Fruit fly (Drosophila melanogaster) whole organism, embryonic: Measurements from ENCODE around the gene AIMP2.
A peak's percentile ranks its signal among the peaks of the same experiment; 100 is the strongest.

Experiments used
- ATbp ChIP-seq: fragments of 200-800 bp; sonication (Bioruptor generic); optimal IDR thresholded peaks from 2 replicates; lab custom pipeline; 2017; ENCODE audit warnings: missing biosample characterization, mild to moderate bottlenecking, missing genetic modification characterization, missing genetic modification reagents
- Asciz ChIP-seq: fragments of 200-800 bp; sonication (Bioruptor generic); optimal IDR thresholded peaks from 2 replicates; lab custom pipeline; 2017; ENCODE audit warnings: missing biosample characterization, mild to moderate bottlenecking, missing genetic modification characterization, missing genetic modification reagents
- Bdp1 ChIP-seq: fragments of 200-800 bp; sonication (Bioruptor generic); optimal IDR thresholded peaks from 3 replicates; lab custom pipeline; 2016; ENCODE audit warnings: missing biosample characterization, missing genetic modification characterization
- CG10267 ChIP-seq: fragments of 200-800 bp; sonication (Bioruptor generic); optimal IDR thresholded peaks from 2 replicates; lab custom pipeline; 2018; ENCODE audit warnings: missing biosample characterization, mild to moderate bottlenecking, missing genetic modification characterization, moderate library complexity
- CG10543 ChIP-seq: fragments of 200-800 bp; sonication (Bioruptor generic); optimal IDR thresholded peaks from 3 replicates; lab custom pipeline; 2017; ENCODE audit warnings: missing biosample characterization, mild to moderate bottlenecking, missing genetic modification characterization, moderate library complexity
- CG10654 ChIP-seq: fragments of 200-800 bp; sonication (Bioruptor generic); optimal IDR thresholded peaks from 2 replicates; lab custom pipeline; 2016; ENCODE audit warnings: missing biosample characterization, missing genetic modification characterization
- CG11504 ChIP-seq: fragments of 200-800 bp; sonication (Bioruptor generic); optimal IDR thresholded peaks from 3 replicates; lab custom pipeline; 2019; ENCODE audit warnings: missing biosample characterization, mild to moderate bottlenecking, missing genetic modification characterization, moderate library complexity
- CG11696 ChIP-seq: fragments of 200-800 bp; sonication (Bioruptor generic); IDR thresholded peaks from 2 replicates; pipeline ENCODE4 v1.3.6; 2022; ENCODE audit warnings: missing biosample characterization, missing genetic modification characterization
- CG12299 ChIP-seq: fragments of 200-800 bp; sonication (Bioruptor generic); optimal IDR thresholded peaks from 2 replicates; lab custom pipeline; 2018; ENCODE audit warnings: missing biosample characterization, mild to moderate bottlenecking, missing genetic modification characterization
- CG14710 ChIP-seq: fragments of 200-800 bp; sonication (Bioruptor generic); optimal IDR thresholded peaks from 3 replicates; lab custom pipeline; 2019; ENCODE audit warnings: missing biosample characterization, mild to moderate bottlenecking, missing genetic modification characterization, moderate library complexity
- CG1529 ChIP-seq: fragments of 200-800 bp; sonication (Bioruptor generic); optimal IDR thresholded peaks from 3 replicates; lab custom pipeline; 2018; ENCODE audit warnings: missing biosample characterization, missing genetic modification characterization
- CG15479 ChIP-seq: fragments of 200-800 bp; sonication (Bioruptor generic); optimal IDR thresholded peaks from 3 replicates; lab custom pipeline; 2019; ENCODE audit warnings: missing biosample characterization, mild to moderate bottlenecking, missing genetic modification characterization, moderate library complexity
- CG15601 ChIP-seq: fragments of 200-800 bp; sonication (Bioruptor generic); optimal IDR thresholded peaks from 3 replicates; lab custom pipeline; 2019; ENCODE audit warnings: missing biosample characterization, mild to moderate bottlenecking, missing genetic modification characterization, moderate library complexity
- CG17186 ChIP-seq: fragments of 200-800 bp; sonication (Bioruptor generic); optimal IDR thresholded peaks from 3 replicates; lab custom pipeline; 2017; ENCODE audit warnings: missing biosample characterization, missing genetic modification reagents, missing genetic modification characterization
- CG17829 ChIP-seq: fragments of 200-800 bp; optimal IDR thresholded peaks from 2 replicates; lab custom pipeline; 2019; ENCODE audit warnings: missing biosample characterization, mild to moderate bottlenecking, missing genetic modification characterization, moderate library complexity
- CG18011 ChIP-seq: fragments of 200-800 bp; sonication (Bioruptor generic); optimal IDR thresholded peaks from 2 replicates; lab custom pipeline; 2017; ENCODE audit warnings: missing biosample characterization, missing genetic modification characterization, mild to moderate bottlenecking, moderate library complexity, missing genotype
- CG18262 ChIP-seq: fragments of 200-800 bp; optimal IDR thresholded peaks from 3 replicates; lab custom pipeline; 2019; ENCODE audit warnings: missing biosample characterization, mild to moderate bottlenecking, missing genetic modification characterization, moderate library complexity
- CG43689 ChIP-seq: fragments of 200-800 bp; sonication (Bioruptor generic); IDR thresholded peaks from 2 replicates; pipeline ENCODE4 v1.3.6; 2022; ENCODE audit warnings: missing biosample characterization, missing genetic modification characterization
- CG5245 ChIP-seq: fragments of 200-800 bp; sonication (Bioruptor generic); optimal IDR thresholded peaks from 3 replicates; lab custom pipeline; 2016; ENCODE audit warnings: missing biosample characterization, missing genetic modification characterization
- CG6689 ChIP-seq: fragments of 200-800 bp; sonication (Bioruptor generic); IDR thresholded peaks from 2 replicates; pipeline ENCODE4 v1.3.6; 2022; ENCODE audit warnings: missing biosample characterization, missing genetic modification characterization
- CG7556 ChIP-seq: fragments of 200-800 bp; sonication (Bioruptor generic); optimal IDR thresholded peaks from 2 replicates; lab custom pipeline; 2017; ENCODE audit warnings: missing biosample characterization, mild to moderate bottlenecking, missing genetic modification characterization
- CG9437 ChIP-seq: fragments of 200-800 bp; sonication (Bioruptor generic); optimal IDR thresholded peaks from 2 replicates; lab custom pipeline; 2018; ENCODE audit warnings: missing biosample characterization, mild to moderate bottlenecking, missing genetic modification characterization
- D19B ChIP-seq: fragments of 200-800 bp; sonication (Bioruptor generic); optimal IDR thresholded peaks from 2 replicates; lab custom pipeline; 2017; ENCODE audit warnings: missing biosample characterization, mild to moderate bottlenecking, missing genetic modification characterization
- Dfd ChIP-seq, 2 experiments: fragments of >200 bp; optimal IDR thresholded peaks; 2 replicates each; lab custom pipeline; 2017; ENCODE audit warnings: missing biosample characterization in 2 of 2, missing genetic modification characterization in 2 of 2
- ERR ChIP-seq: fragments of 200-800 bp; sonication (Bioruptor generic); optimal IDR thresholded peaks from 2 replicates; lab custom pipeline; 2016; ENCODE audit warnings: missing biosample characterization, missing genetic modification characterization
- Fer1 ChIP-seq: fragments of 200-800 bp; sonication (Bioruptor generic); optimal IDR thresholded peaks from 2 replicates; lab custom pipeline; 2017; ENCODE audit warnings: missing biosample characterization, mild to moderate bottlenecking, missing genetic modification characterization
- H15 ChIP-seq: fragments of 200-800 bp; sonication (Bioruptor generic); IDR thresholded peaks from 3 replicates; pipeline ENCODE4 v1.3.6; 2022; ENCODE audit warnings: missing biosample characterization, missing genetic modification characterization
- H2.0 ChIP-seq: fragments of 200-800 bp; sonication (Bioruptor generic); IDR thresholded peaks from 2 replicates; pipeline ENCODE4 v1.3.6; 2022; ENCODE audit warnings: missing biosample characterization, missing genetic modification characterization
- Hey ChIP-seq: fragments of 200-800 bp; sonication (Bioruptor generic); optimal IDR thresholded peaks from 3 replicates; lab custom pipeline; 2018; ENCODE audit warnings: missing biosample characterization, mild to moderate bottlenecking, missing genetic modification characterization
- MBD-R2 ChIP-seq: fragments of 200-800 bp; sonication (Bioruptor generic); IDR thresholded peaks from 2 replicates; pipeline ENCODE4 v1.3.6; 2022; ENCODE audit warnings: missing biosample characterization, missing genetic modification characterization
- Nf-YC ChIP-seq: fragments of 200-800 bp; optimal IDR thresholded peaks from 3 replicates; lab custom pipeline; 2019; ENCODE audit warnings: missing biosample characterization, mild to moderate bottlenecking, missing genetic modification characterization, moderate library complexity
- Trl ChIP-seq, 3 experiments: fragments of >200 bp in 2 of 3; fragments of 200-800 bp in 1 of 3; sonication (Bioruptor generic) in 1 of 3; optimal IDR thresholded peaks; 2 replicates in 1 of 3; 3 replicates in 2 of 3; lab custom pipeline; 2016 to 2017; ENCODE audit warnings: missing biosample characterization in 1 of 3, missing genetic modification characterization in 1 of 3
- al ChIP-seq: fragments of 200-800 bp; sonication (Bioruptor generic); IDR thresholded peaks from 2 replicates; pipeline ENCODE4 v1.3.6; 2022; ENCODE audit warnings: missing biosample characterization, missing genetic modification characterization
- amos ChIP-seq: fragments of 200-800 bp; sonication (Bioruptor generic); IDR thresholded peaks from 2 replicates; pipeline ENCODE4 v1.3.6; 2022; ENCODE audit warnings: missing biosample characterization, missing genetic modification characterization; ENCODE audit not compliant: partially characterized antibody
- caup ChIP-seq: fragments of 200-800 bp; sonication (Bioruptor generic); optimal IDR thresholded peaks from 3 replicates; lab custom pipeline; 2017; ENCODE audit warnings: missing biosample characterization, mild to moderate bottlenecking, missing genetic modification characterization, moderate library complexity; ENCODE audit not compliant: severe bottlenecking
- chif ChIP-seq, 2 experiments: fragments of 200-800 bp; sonication (Bioruptor generic); optimal IDR thresholded peaks; 3 replicates each; lab custom pipeline; 2016; ENCODE audit warnings: missing biosample characterization in 2 of 2, missing genetic modification characterization in 2 of 2
- grau ChIP-seq: fragments of 200-800 bp; optimal IDR thresholded peaks from 3 replicates; lab custom pipeline; 2019; ENCODE audit warnings: missing biosample characterization, mild to moderate bottlenecking, missing genetic modification characterization, moderate library complexity
- lilli ChIP-seq: fragments of 200-800 bp; sonication (Bioruptor generic); optimal IDR thresholded peaks from 3 replicates; lab custom pipeline; 2016; ENCODE audit warnings: missing biosample characterization, missing genetic modification characterization
- pfk ChIP-seq: fragments of 200-800 bp; sonication (Bioruptor generic); optimal IDR thresholded peaks from 2 replicates; lab custom pipeline; 2018; ENCODE audit warnings: missing biosample characterization, mild to moderate bottlenecking, missing genetic modification characterization, moderate library complexity
- run ChIP-seq: fragments of 200-800 bp; sonication (Bioruptor generic); optimal IDR thresholded peaks from 3 replicates; lab custom pipeline; 2018; ENCODE audit warnings: missing biosample characterization, mild to moderate bottlenecking, missing genetic modification characterization
- sc ChIP-seq, 3 experiments: fragments of >200 bp in 2 of 3; fragments of 200-800 bp in 1 of 3; sonication (Bioruptor generic) in 1 of 3; optimal IDR thresholded peaks; 2 replicates in 2 of 3; 3 replicates in 1 of 3; lab custom pipeline; 2017; ENCODE audit warnings: mild to moderate bottlenecking in 1 of 3, missing biosample characterization in 1 of 3, missing genetic modification characterization in 1 of 3, missing genetic modification reagents in 1 of 3
- scrt ChIP-seq: fragments of 200-800 bp; sonication (Bioruptor generic); optimal IDR thresholded peaks from 2 replicates; lab custom pipeline; 2018; ENCODE audit warnings: missing biosample characterization, mild to moderate bottlenecking, missing genetic modification characterization, moderate library complexity
- so ChIP-seq: fragments of 200-800 bp; sonication (Bioruptor generic); IDR thresholded peaks from 3 replicates; pipeline ENCODE4 v1.3.6; 2022; ENCODE audit warnings: missing biosample characterization, missing genetic modification characterization
- toy ChIP-seq: fragments of 200-800 bp; sonication (Bioruptor generic); IDR thresholded peaks from 2 replicates; pipeline ENCODE4 v1.3.6; 2022; ENCODE audit warnings: missing biosample characterization, missing genetic modification characterization

Gene AIMP2

DNA sequence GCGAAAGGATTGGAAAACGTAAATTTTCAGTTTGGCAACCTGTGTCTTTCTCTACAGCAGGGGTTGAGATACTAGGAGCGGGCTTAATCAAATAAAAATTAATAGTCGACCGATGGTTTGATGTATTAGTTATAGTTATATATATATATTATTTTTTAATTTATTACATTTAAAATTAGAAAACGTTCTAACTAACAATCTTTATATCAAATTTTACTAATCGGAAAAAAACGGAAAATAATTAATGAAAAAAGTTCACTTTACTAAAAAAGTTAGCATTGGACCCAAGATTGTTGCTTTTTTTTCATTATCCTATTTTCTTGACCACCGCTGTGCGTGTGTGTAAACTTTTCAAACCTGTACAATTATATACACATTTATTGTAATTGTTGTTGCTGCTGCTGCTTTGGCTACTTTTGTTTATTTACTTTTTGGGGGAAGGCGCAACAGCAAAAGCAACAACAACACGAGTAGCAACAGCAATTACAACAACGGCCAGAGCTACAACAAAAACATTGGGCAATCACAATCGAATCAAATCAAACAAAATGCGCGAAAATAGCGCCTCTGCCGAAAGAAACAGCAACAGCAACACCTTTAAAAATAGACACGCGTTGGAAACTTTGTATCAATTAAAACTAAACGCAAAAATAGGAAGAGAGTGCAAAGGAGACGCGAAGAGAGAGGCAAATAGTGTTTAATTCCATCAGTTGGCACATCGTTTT lies 9.3 kb downstream of the AIMP2 start (continued):
- TF ChIP-seq CG17186 (GFP tag; lab: Kevin White, UChicago): no peak
- peak; percentile 78 for TF ChIP-seq grau (tag; lab: Kevin White, UChicago)
- TF ChIP-seq Dfd (GFP tag; optimal IDR thresholded peaks at IDR 0.05; lab: Kevin White, UChicago): no peak
- no peak for TF ChIP-seq Hey
- TF ChIP-seq lilli (GFP tag; lab: Kevin White, UChicago): no peak
- peak; percentile 4 for TF ChIP-seq scrt (GFP tag; lab: Kevin White, UChicago)
- TF ChIP-seq CG10267: peak; percentile 52
- TF ChIP-seq ATbp (GFP tag; lab: Kevin White, UChicago): peak; percentile 41
- TF ChIP-seq CG17829 (tag; lab: Kevin White, UChicago): peak; percentile 65
- peak; percentile 33; the same call in 1 of the 2 replicates for TF ChIP-seq al (GFP tag; lab: Robert Waterston, UW)
- TF ChIP-seq Fer1 (GFP tag; lab: Kevin White, UChicago): peak; percentile 62
- peak; percentile 70 for TF ChIP-seq CG9437 (GFP tag; lab: Kevin White, UChicago)
- peak; percentile 74 for TF ChIP-seq CG18262
- TF ChIP-seq CG5245 (GFP tag; lab: Kevin White, UChicago): no peak
- peak; percentile 58 for TF ChIP-seq caup (GFP tag; lab: Kevin White, UChicago)
- no peak for TF ChIP-seq sc (optimal IDR thresholded peaks at IDR 0.05; lab: Kevin White, UChicago)
- TF ChIP-seq sc (GFP tag; optimal IDR thresholded peaks at IDR 0.05; lab: Kevin White, UChicago): no peak
- no peak for TF ChIP-seq CG18011 (GFP tag; lab: Kevin White, UChicago)
- peak; percentile 30 for TF ChIP-seq D19B
- TF ChIP-seq CG14710 (tag; lab: Kevin White, UChicago): peak; percentile 25
- peak; percentile 62 for TF ChIP-seq CG7556
- peak; percentile 16; the same call in 1 of the 2 replicates for TF ChIP-seq H2.0 (GFP tag; lab: Robert Waterston, UW)
- TF ChIP-seq H15 (GFP tag; lab: Robert Waterston, UW): no peak
- peak; percentile 49 for TF ChIP-seq run
- 0 out of 2 replicates have a peak, but pooled peaks have one; percentile 13 for TF ChIP-seq MBD-R2
- peak; percentile 59 for TF ChIP-seq Nf-YC (tag; lab: Kevin White, UChicago)
- no peak for TF ChIP-seq pfk (GFP tag; lab: Kevin White, UChicago)
- TF ChIP-seq CG11696: peak; percentile 81
- TF ChIP-seq so (GFP tag; lab: Robert Waterston, UW): no peak
- TF ChIP-seq CG10654: no peak
- TF ChIP-seq CG43689 (GFP tag; lab: Robert Waterston, UW): no peak
- TF ChIP-seq CG6689: peak; percentile 54
- TF ChIP-seq Trl (optimal IDR thresholded peaks at IDR 0.05; lab: Kevin White, UChicago): no peak
- no peak for TF ChIP-seq Trl (GFP tag; optimal IDR thresholded peaks at IDR 0.05; lab: Kevin White, UChicago)
- TF ChIP-seq CG15479: no peak
- peak; percentile 82 for TF ChIP-seq CG11504 (tag; lab: Kevin White, UChicago)
- TF ChIP-seq CG15601: peak; percentile 28
- no peak for TF ChIP-seq chif (GFP tag; optimal IDR thresholded peaks at IDR 0.05; lab: Kevin White, UChicago)
- TF ChIP-seq CG12299 (tag; lab: Kevin White, UChicago): peak; percentile 22
- no peak for TF ChIP-seq ERR (GFP tag; lab: Kevin White, UChicago)
- TF ChIP-seq CG10543 (GFP tag; lab: Kevin White, UChicago): peak; percentile 1
- no peak for TF ChIP-seq amos (GFP tag; lab: Robert Waterston, UW)
- TF ChIP-seq CG1529 (GFP tag; lab: Kevin White, UChicago): no peak
- peak; percentile 56 for TF ChIP-seq Asciz (GFP tag; lab: Kevin White, UChicago)
- no peak for TF ChIP-seq toy (GFP tag; lab: Robert Waterston, UW)
- TF ChIP-seq Bdp1: no peak
- TF ChIP-seq, all 482 proteins: peak for 167
